Worm (Caenorhabditis elegans): ENCODE results near the gene Y39A1A.22.

ce11 chrIII:10694294-10694693 lies 12.5 kb downstream of the Y39A1A.22 start, which contains the start of the genes Y39A1A.18 and fmo-3:
- TF ChIP-seq ama-1 (optimal IDR thresholded peaks at IDR 0.05) (no peak), B0310.2 (tag; optimal IDR thresholded peaks at IDR 0.05) (no peak), sea-1 (GFP tag; conservative IDR thresholded peaks at IDR 0.05) (no peak), ets-7 (tag; optimal IDR thresholded peaks at IDR 0.05) (no peak), flt-1 (GFP tag; IDR thresholded peaks at IDR 0.05) (no peak), aly-1 (tag; optimal IDR thresholded peaks at IDR 0.05) (no peak), tbx-37 (GFP tag; conservative IDR thresholded peaks at IDR 0.05) (no peak), ceh-13 (GFP tag; optimal IDR thresholded peaks at IDR 0.05) (no peak)
